Fruit fly (Drosophila melanogaster) whole organism, embryonic: Measurements from ENCODE around the gene CG6136.

ENCODE experiments used
- B-H2 ChIP-seq: fragments of 200-800 bp; sonication (Bioruptor generic); optimal IDR thresholded peaks from 2 replicates; lab custom pipeline; 2018; ENCODE audit warnings: missing biosample characterization, mild to moderate bottlenecking, missing genetic modification characterization
- CG11696 ChIP-seq: fragments of 200-800 bp; sonication (Bioruptor generic); IDR thresholded peaks from 2 replicates; pipeline ENCODE4 v1.3.6; 2022; ENCODE audit warnings: missing biosample characterization, missing genetic modification characterization
- CG14050 ChIP-seq: fragments of 200-800 bp; sonication (Bioruptor generic); IDR thresholded peaks from 3 replicates; pipeline ENCODE4 v1.3.6; 2022; ENCODE audit warnings: missing biosample characterization, missing genetic modification characterization
- CG14710 ChIP-seq: fragments of 200-800 bp; sonication (Bioruptor generic); optimal IDR thresholded peaks from 3 replicates; lab custom pipeline; 2019; ENCODE audit warnings: missing biosample characterization, mild to moderate bottlenecking, missing genetic modification characterization, moderate library complexity
- CG15269 ChIP-seq: fragments of 200-800 bp; sonication (Bioruptor generic); optimal IDR thresholded peaks from 2 replicates; lab custom pipeline; 2018; ENCODE audit warnings: missing biosample characterization, mild to moderate bottlenecking, missing genetic modification characterization, moderate library complexity
- CG16813 ChIP-seq: fragments of 200-800 bp; sonication (Bioruptor generic); IDR thresholded peaks from 3 replicates; pipeline ENCODE4 v1.3.6; 2022; ENCODE audit warnings: missing biosample characterization, missing genetic modification characterization; ENCODE audit not compliant: partially characterized antibody
- CG17186 ChIP-seq: fragments of 200-800 bp; sonication (Bioruptor generic); optimal IDR thresholded peaks from 3 replicates; lab custom pipeline; 2017; ENCODE audit warnings: missing biosample characterization, missing genetic modification reagents, missing genetic modification characterization
- CG17912 ChIP-seq: fragments of 200-800 bp; sonication (Bioruptor generic); optimal IDR thresholded peaks from 2 replicates; lab custom pipeline; 2018; ENCODE audit warnings: missing biosample characterization, mild to moderate bottlenecking, missing genetic modification characterization
- CG2120 ChIP-seq: fragments of 200-800 bp; sonication (Bioruptor generic); optimal IDR thresholded peaks from 3 replicates; lab custom pipeline; 2016; ENCODE audit warnings: missing biosample characterization, missing genetic modification characterization
- CG2129 ChIP-seq: fragments of 200-800 bp; sonication (Bioruptor generic); IDR thresholded peaks from 2 replicates; pipeline ENCODE4 v1.3.6; 2022; ENCODE audit warnings: missing biosample characterization, missing genetic modification characterization; ENCODE audit not compliant: partially characterized antibody
- CG2712 ChIP-seq: fragments of 200-800 bp; optimal IDR thresholded peaks from 3 replicates; lab custom pipeline; 2019; ENCODE audit warnings: missing biosample characterization, mild to moderate bottlenecking, missing genetic modification characterization, moderate library complexity
- CG30431 ChIP-seq: fragments of 200-800 bp; sonication (Bioruptor generic); optimal IDR thresholded peaks from 2 replicates; lab custom pipeline; 2017; ENCODE audit warnings: missing biosample characterization, missing genetic modification characterization
- CG32532 ChIP-seq: fragments of 200-800 bp; sonication (Bioruptor generic); IDR thresholded peaks from 2 replicates; pipeline ENCODE4 v1.3.6; 2022; ENCODE audit warnings: missing biosample characterization, missing genetic modification characterization
- CG4328 ChIP-seq: fragments of 200-800 bp; sonication (Bioruptor generic); optimal IDR thresholded peaks from 3 replicates; lab custom pipeline; 2017; ENCODE audit warnings: missing biosample characterization, missing genetic modification reagents, missing genetic modification characterization
- CG6765 ChIP-seq: fragments of 200-800 bp; sonication (Bioruptor generic); optimal IDR thresholded peaks from 3 replicates; lab custom pipeline; 2017; ENCODE audit warnings: missing biosample characterization, mild to moderate bottlenecking, missing genetic modification characterization
- CG8281 ChIP-seq: fragments of 200-800 bp; sonication (Bioruptor generic); optimal IDR thresholded peaks from 2 replicates; lab custom pipeline; 2018; ENCODE audit warnings: missing biosample characterization, mild to moderate bottlenecking, missing genetic modification characterization, moderate library complexity
- CG9215 ChIP-seq: fragments of 200-800 bp; sonication (Bioruptor generic); IDR thresholded peaks from 2 replicates; pipeline ENCODE4 v1.3.6; 2022; ENCODE audit warnings: missing biosample characterization, missing genetic modification characterization
- CG9437 ChIP-seq: fragments of 200-800 bp; sonication (Bioruptor generic); optimal IDR thresholded peaks from 2 replicates; lab custom pipeline; 2018; ENCODE audit warnings: missing biosample characterization, mild to moderate bottlenecking, missing genetic modification characterization
- CkIIα-i1 ChIP-seq: fragments of 200-800 bp; sonication (Bioruptor generic); IDR thresholded peaks from 2 replicates; pipeline ENCODE4 v1.3.6; 2022; ENCODE audit warnings: missing biosample characterization, missing genetic modification characterization
- Deaf1 ChIP-seq: fragments of 200-800 bp; optimal IDR thresholded peaks from 3 replicates; lab custom pipeline; 2019; ENCODE audit warnings: missing biosample characterization, mild to moderate bottlenecking, missing genetic modification characterization, moderate library complexity
- Dek ChIP-seq: fragments of 200-800 bp; sonication (Bioruptor generic); optimal IDR thresholded peaks from 3 replicates; lab custom pipeline; 2019; ENCODE audit warnings: missing biosample characterization, mild to moderate bottlenecking, missing genetic modification characterization, moderate library complexity
- Dp ChIP-seq: fragments of 200-800 bp; sonication (Bioruptor generic); optimal IDR thresholded peaks from 2 replicates; lab custom pipeline; 2018; ENCODE audit warnings: missing biosample characterization, mild to moderate bottlenecking, missing genetic modification characterization, moderate library complexity
- Fer1 ChIP-seq: fragments of 200-800 bp; sonication (Bioruptor generic); optimal IDR thresholded peaks from 2 replicates; lab custom pipeline; 2017; ENCODE audit warnings: missing biosample characterization, mild to moderate bottlenecking, missing genetic modification characterization
- GATAe ChIP-seq: fragments of 200-800 bp; sonication (Bioruptor generic); conservative IDR thresholded peaks from 2 replicates; pipeline ENCODE4 v1.3.6; 2022; ENCODE audit warnings: missing biosample characterization, missing genetic modification characterization
- Gsc ChIP-seq: fragments of 200-800 bp; sonication (Bioruptor generic); IDR thresholded peaks from 2 replicates; pipeline ENCODE4 v1.3.6; 2022; ENCODE audit warnings: missing biosample characterization, missing genetic modification characterization
- HmgD ChIP-seq: fragments of 200-800 bp; sonication (Bioruptor generic); optimal IDR thresholded peaks from 3 replicates; lab custom pipeline; 2016; ENCODE audit warnings: missing biosample characterization, missing genetic modification characterization
- Med ChIP-seq: fragments of 200-800 bp; sonication (Bioruptor generic); peaks from one replicate; lab custom pipeline; 2016; ENCODE audit warnings: missing biosample characterization, missing genetic modification characterization, mild to moderate bottlenecking, inconsistent platforms, moderate library complexity
- Neu2 ChIP-seq: fragments of 200-800 bp; sonication (Bioruptor generic); optimal IDR thresholded peaks from 3 replicates; lab custom pipeline; 2016; ENCODE audit warnings: missing biosample characterization, missing genetic modification characterization, borderline replicate concordance
- Nf-YC ChIP-seq: fragments of 200-800 bp; optimal IDR thresholded peaks from 3 replicates; lab custom pipeline; 2019; ENCODE audit warnings: missing biosample characterization, mild to moderate bottlenecking, missing genetic modification characterization, moderate library complexity
- Oli ChIP-seq: fragments of 200-800 bp; sonication (Bioruptor generic); optimal IDR thresholded peaks from 2 replicates; lab custom pipeline; 2018; ENCODE audit warnings: missing biosample characterization, mild to moderate bottlenecking, missing genetic modification characterization, moderate library complexity
- Taf1 ChIP-seq: fragments of 200-800 bp; sonication (Bioruptor generic); IDR thresholded peaks from 2 replicates; pipeline ENCODE4 v1.3.6; 2022; ENCODE audit warnings: missing biosample characterization, missing genetic modification characterization
- Tbp ChIP-seq: fragments of >200 bp; optimal IDR thresholded peaks from 2 replicates; lab custom pipeline; 2018; ENCODE audit warnings: missing biosample characterization, missing genetic modification characterization
- ac ChIP-seq: fragments of 200-800 bp; sonication (Bioruptor generic); optimal IDR thresholded peaks from 3 replicates; lab custom pipeline; 2017; ENCODE audit warnings: missing biosample characterization, mild to moderate bottlenecking, missing genetic modification characterization
- ato ChIP-seq: fragments of 200-800 bp; sonication (Bioruptor generic); IDR thresholded peaks from 2 replicates; pipeline ENCODE4 v1.3.6; 2022; ENCODE audit warnings: missing biosample characterization, missing genetic modification characterization; ENCODE audit not compliant: partially characterized antibody
- bcd ChIP-seq: fragments of 200-800 bp; sonication (Bioruptor generic); optimal IDR thresholded peaks from 2 replicates; lab custom pipeline; 2017; ENCODE audit warnings: missing biosample characterization, mild to moderate bottlenecking, missing genetic modification characterization
- cwo ChIP-seq: fragments of 200-800 bp; sonication (Bioruptor generic); optimal IDR thresholded peaks from 3 replicates; lab custom pipeline; 2017; ENCODE audit warnings: missing biosample characterization, missing genetic modification characterization, mild to moderate bottlenecking, moderate library complexity, missing genetic modification reagents
- dm ChIP-seq: fragments of 200-800 bp; sonication (Bioruptor generic); optimal IDR thresholded peaks from 3 replicates; lab custom pipeline; 2016; ENCODE audit warnings: missing biosample characterization, missing genetic modification characterization
- dmrt99B ChIP-seq: fragments of 200-800 bp; sonication (Bioruptor generic); optimal IDR thresholded peaks from 2 replicates; lab custom pipeline; 2018; ENCODE audit warnings: missing biosample characterization, mild to moderate bottlenecking, missing genetic modification characterization, moderate library complexity
- emc ChIP-seq: fragments of 200-800 bp; sonication (Bioruptor generic); optimal IDR thresholded peaks from 2 replicates; lab custom pipeline; 2016; ENCODE audit warnings: missing biosample characterization, missing genetic modification characterization
- ewg ChIP-seq: fragments of 200-800 bp; sonication (Bioruptor generic); optimal IDR thresholded peaks from 3 replicates; lab custom pipeline; 2017; ENCODE audit warnings: mild to moderate bottlenecking, missing biosample characterization, missing genetic modification reagents, missing genetic modification characterization
- fd64A ChIP-seq: fragments of 200-800 bp; sonication (Bioruptor generic); optimal IDR thresholded peaks from 3 replicates; lab custom pipeline; 2018; ENCODE audit warnings: missing biosample characterization, mild to moderate bottlenecking, missing genetic modification characterization
- gcm2 ChIP-seq: fragments of 200-800 bp; sonication (Bioruptor generic); optimal IDR thresholded peaks from 2 replicates; lab custom pipeline; 2016; ENCODE audit warnings: missing biosample characterization, missing genetic modification characterization
- jumu ChIP-seq: fragments of 200-800 bp; sonication (Bioruptor generic); optimal IDR thresholded peaks from 3 replicates; lab custom pipeline; 2016; ENCODE audit warnings: missing biosample characterization, missing genetic modification characterization
- knrl ChIP-seq: fragments of 200-800 bp; sonication (Bioruptor generic); IDR thresholded peaks from 3 replicates; pipeline ENCODE4 v1.3.6; 2022; ENCODE audit warnings: missing biosample characterization, missing genetic modification characterization; ENCODE audit not compliant: partially characterized antibody
- org-1 ChIP-seq: fragments of 200-800 bp; sonication (Bioruptor generic); optimal IDR thresholded peaks from 2 replicates; lab custom pipeline; 2017; ENCODE audit warnings: missing biosample characterization, missing genetic modification characterization
- pfk ChIP-seq: fragments of 200-800 bp; sonication (Bioruptor generic); optimal IDR thresholded peaks from 2 replicates; lab custom pipeline; 2018; ENCODE audit warnings: missing biosample characterization, mild to moderate bottlenecking, missing genetic modification characterization, moderate library complexity
- scrt ChIP-seq: fragments of 200-800 bp; sonication (Bioruptor generic); optimal IDR thresholded peaks from 2 replicates; lab custom pipeline; 2018; ENCODE audit warnings: missing biosample characterization, mild to moderate bottlenecking, missing genetic modification characterization, moderate library complexity
- slbo ChIP-seq: fragments of 200-800 bp; sonication (Bioruptor generic); IDR thresholded peaks from 2 replicates; pipeline ENCODE4 v1.3.6; 2022; ENCODE audit warnings: missing biosample characterization, missing genetic modification characterization
- sqz ChIP-seq: fragments of 200-800 bp; sonication (Bioruptor generic); optimal IDR thresholded peaks from 3 replicates; lab custom pipeline; 2018; ENCODE audit warnings: missing biosample characterization, mild to moderate bottlenecking, missing genetic modification characterization
- tap ChIP-seq: fragments of 200-800 bp; optimal IDR thresholded peaks from 3 replicates; lab custom pipeline; 2019; ENCODE audit warnings: missing biosample characterization, mild to moderate bottlenecking, missing genetic modification characterization, moderate library complexity
- trh ChIP-seq: fragments of 200-800 bp; sonication (Bioruptor generic); optimal IDR thresholded peaks from 2 replicates; lab custom pipeline; 2016; ENCODE audit warnings: missing biosample characterization, missing genetic modification characterization
- yki ChIP-seq: fragments of >200 bp; optimal IDR thresholded peaks from 3 replicates; lab custom pipeline; 2018

The CG6136 gene

DNA sequence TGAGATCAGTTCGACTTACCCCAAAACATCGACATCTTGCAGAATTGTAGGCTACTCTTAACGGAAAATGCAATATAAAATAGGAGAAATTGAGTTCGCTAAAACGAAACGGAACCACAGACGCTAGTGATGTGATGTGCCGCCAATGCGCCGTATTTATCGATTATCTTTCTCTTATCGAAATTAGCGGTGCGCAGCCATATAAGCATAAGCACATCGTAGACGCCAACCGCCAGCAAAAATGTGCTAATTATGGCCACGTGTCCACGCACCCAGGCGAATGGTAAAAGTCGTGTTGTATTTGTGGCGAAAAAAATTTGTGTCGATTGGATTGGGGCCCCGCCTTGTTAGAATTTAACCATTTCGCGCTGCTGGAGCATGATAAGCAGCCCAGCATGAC is 39.0 kb downstream of the CG6136 start, which contains the start of the genes Fkbp39 and Cyfip (continued):
- TF ChIP-seq scrt (GFP tag; lab: Kevin White, UChicago) (no peak), CG17912 (GFP tag; lab: Kevin White, UChicago) (peak; percentile 52), fd64A (no peak), CG6765 (GFP tag; lab: Kevin White, UChicago) (no peak), Taf1 (GFP tag; lab: Robert Waterston, UW) (no peak), trh (GFP tag; lab: Kevin White, UChicago) (no peak), ato (peak; percentile 67), GATAe (GFP tag; lab: Robert Waterston, UW) (no peak), yki (lab: Kevin White, UChicago) (no peak), slbo (GFP tag; lab: Robert Waterston, UW) (peak; percentile 76), cwo (GFP tag; lab: Kevin White, UChicago) (no peak), emc (GFP tag; lab: Kevin White, UChicago) (no peak), CG4328 (GFP tag; lab: Kevin White, UChicago) (no peak), CG30431 (no peak), CkIIα-i1 (GFP tag; lab: Robert Waterston, UW) (no peak), CG9215 (GFP tag; lab: Robert Waterston, UW) (no peak), pfk (GFP tag; lab: Kevin White, UChicago) (peak; percentile 15), jumu (peak; percentile 87), gcm2 (peak; percentile 14), Oli (tag; lab: Kevin White, UChicago) (no peak), CG15269 (tag; lab: Kevin White, UChicago) (no peak), Neu2 (GFP tag; lab: Kevin White, UChicago) (no peak), CG2129 (GFP tag; lab: Robert Waterston, UW) (no peak), bcd (GFP tag; lab: Kevin White, UChicago) (no peak), Dek (tag; lab: Kevin White, UChicago) (peak; percentile 30), dm (peak; percentile 97), knrl (GFP tag; lab: Robert Waterston, UW) (peak; percentile 68), sqz (GFP tag; lab: Kevin White, UChicago) (no peak), CG8281 (tag; lab: Kevin White, UChicago) (no peak)
- TF ChIP-seq, all 482 proteins: peak for 222

dm6 chr3R:15330472-15330871 is 41.5 kb downstream of the CG6136 start, which contains the start of gene mRpL9:
Gene mRpL9 (plus strand): TSS chr3R:15330738.
- TF ChIP-seq Dp (GFP tag; lab: Kevin White, UChicago) (peak; percentile 61), CG9437 (peak; percentile 90), org-1 (no peak), CG11696 (GFP tag; lab: Robert Waterston, UW) (no peak), tap (tag; lab: Kevin White, UChicago) (no peak), Nf-YC (tag; lab: Kevin White, UChicago) (peak; percentile 26), CG16813 (GFP tag; lab: Robert Waterston, UW) (no peak), Fer1 (GFP tag; lab: Kevin White, UChicago) (peak; percentile 20), CG2712 (tag; lab: Kevin White, UChicago) (peak; percentile 34), dmrt99B (tag; lab: Kevin White, UChicago) (no peak), HmgD (peak; percentile 17), CG14710 (peak; percentile 64), ac (no peak), CG2120 (GFP tag; lab: Kevin White, UChicago) (peak; percentile 59), Tbp (GFP tag; lab: Kevin White, UChicago) (no peak), B-H2 (GFP tag; lab: Kevin White, UChicago) (no peak), Med (GFP tag; lab: Kevin White, UChicago) (peak; percentile 78), Gsc (no peak), CG32532 (GFP tag; lab: Robert Waterston, UW) (peak; percentile 51; the same call in 1 of the 2 replicates), ewg (GFP tag; lab: Kevin White, UChicago) (no peak), CG14050 (GFP tag; lab: Robert Waterston, UW) (no peak), CG17186 (GFP tag; lab: Kevin White, UChicago) (peak; percentile 51), Deaf1 (tag; lab: Kevin White, UChicago) (no peak)
